Fruit fly (Drosophila melanogaster): ENCODE data around the gene GAPcenA.

Gene GAPcenA

dm6 chr3L:8383968-8384367 is 37.6 kb downstream of the GAPcenA start (continued):
- TF ChIP-seq vri (GFP tag; optimal IDR thresholded peaks at IDR 0.05) (no peak), CG3919 (GFP tag; optimal IDR thresholded peaks at IDR 0.05) (no peak), CG9139 (GFP tag; optimal IDR thresholded peaks at IDR 0.05) (no peak), fkh (GFP tag; optimal IDR thresholded peaks at IDR 0.05) (no peak), spab (GFP tag; optimal IDR thresholded peaks at IDR 0.05) (no peak), CG6276 (GFP tag; optimal IDR thresholded peaks at IDR 0.05) (peak; percentile 21), CG31627 (GFP tag; optimal IDR thresholded peaks at IDR 0.05) (no peak)

- peak; percentile 86 for TF ChIP-seq acj6 (GFP tag; optimal IDR thresholded peaks at IDR 0.05)
- TF ChIP-seq spab (GFP tag; optimal IDR thresholded peaks at IDR 0.05) = peak; percentile 74
- peak; percentile 86 for TF ChIP-seq achi (GFP tag; optimal IDR thresholded peaks at IDR 0.05)
- peak; percentile 81 for TF ChIP-seq Hr4 (GFP tag; optimal IDR thresholded peaks at IDR 0.05)
- TF ChIP-seq fkh (GFP tag; optimal IDR thresholded peaks at IDR 0.05) = no peak
- peak; percentile 82 for TF ChIP-seq CG8119 (GFP tag; IDR thresholded peaks at IDR 0.05)
- TF ChIP-seq Eip78C (GFP tag) = peak; percentile 97
- peak; percentile 78 for TF ChIP-seq fd59A (GFP tag; optimal IDR thresholded peaks at IDR 0.05)
- peak; percentile 79 for TF ChIP-seq CG3032 (tag; optimal IDR thresholded peaks at IDR 0.05)
- peak; percentile 62 for TF ChIP-seq Gug (GFP tag; IDR thresholded peaks at IDR 0.05)
- peak; percentile 70 for TF ChIP-seq cyc (GFP tag; optimal IDR thresholded peaks at IDR 0.05)
- TF ChIP-seq Hr38 (GFP tag; optimal IDR thresholded peaks at IDR 0.05) = no peak
- TF ChIP-seq Blimp-1 (GFP tag; optimal IDR thresholded peaks at IDR 0.05) = peak; percentile 48
- TF ChIP-seq CG6163 (GFP tag; IDR thresholded peaks at IDR 0.05) = peak; percentile 79
- TF ChIP-seq Sox14 (GFP tag; optimal IDR thresholded peaks at IDR 0.05) = peak; percentile 86
- peak; percentile 89 for TF ChIP-seq svp (GFP tag)
- TF ChIP-seq pdm3 (GFP tag; optimal IDR thresholded peaks at IDR 0.05) = peak; percentile 87
- peak; percentile 84 for TF ChIP-seq topi (GFP tag; optimal IDR thresholded peaks at IDR 0.05)
- TF ChIP-seq eg (GFP tag; IDR thresholded peaks at IDR 0.05) = peak; percentile 60
- TF ChIP-seq CG31627 (GFP tag; optimal IDR thresholded peaks at IDR 0.05) = peak; percentile 68
- peak; percentile 82 for TF ChIP-seq esn (GFP tag; optimal IDR thresholded peaks at IDR 0.05)
- peak; percentile 77 for TF ChIP-seq CG6276 (GFP tag; optimal IDR thresholded peaks at IDR 0.05)
- peak; percentile 88 for TF ChIP-seq CG3919 (GFP tag; optimal IDR thresholded peaks at IDR 0.05)
- peak; percentile 94 for TF ChIP-seq CG32006 (GFP tag; optimal IDR thresholded peaks at IDR 0.05)
- TF ChIP-seq CG7368 (GFP tag; optimal IDR thresholded peaks at IDR 0.05) = peak; percentile 78
- peak; percentile 85 for TF ChIP-seq CG6792 (GFP tag; optimal IDR thresholded peaks at IDR 0.05)
- TF ChIP-seq Ets96B (tag; optimal IDR thresholded peaks at IDR 0.05) = peak; percentile 68
- peak; percentile 54 for TF ChIP-seq dac (GFP tag; optimal IDR thresholded peaks at IDR 0.05)
- TF ChIP-seq CG1621 (tag; optimal IDR thresholded peaks at IDR 0.05) = peak; percentile 66
- TF ChIP-seq CG11902 (GFP tag; optimal IDR thresholded peaks at IDR 0.05) = peak; percentile 81
- TF ChIP-seq CG15336 (GFP tag; IDR thresholded peaks at IDR 0.05) = peak; percentile 85
- TF ChIP-seq CG11762 (GFP tag; optimal IDR thresholded peaks at IDR 0.05; ENCODE audit: insufficient read depth) = peak; percentile 85
- peak in 1 of 2 experiments; percentile 83 for TF ChIP-seq ss (GFP tag; optimal IDR thresholded peaks at IDR 0.05)
- peak; percentile 85 for TF ChIP-seq CG6808 (GFP tag; optimal IDR thresholded peaks at IDR 0.05)
- TF ChIP-seq Met (GFP tag; optimal IDR thresholded peaks at IDR 0.05) = peak; percentile 77
- TF ChIP-seq OdsH (GFP tag; optimal IDR thresholded peaks at IDR 0.05) = peak; percentile 86
- TF ChIP-seq lz (GFP tag; optimal IDR thresholded peaks at IDR 0.05) = peak; percentile 60
- peak; percentile 83 for TF ChIP-seq Sox102F (GFP tag; optimal IDR thresholded peaks at IDR 0.05)
- peak; percentile 57 for TF ChIP-seq fd85E (GFP tag; optimal IDR thresholded peaks at IDR 0.05)
- peak; percentile 20 for TF ChIP-seq vri (GFP tag; optimal IDR thresholded peaks at IDR 0.05)
- peak; percentile 69 for TF ChIP-seq CG8319 (GFP tag; optimal IDR thresholded peaks at IDR 0.05)
- TF ChIP-seq net (GFP tag; optimal IDR thresholded peaks at IDR 0.05) = peak; percentile 87
- TF ChIP-seq Hr39 (GFP tag; optimal IDR thresholded peaks at IDR 0.05) = peak; percentile 81
- TF ChIP-seq dsx (GFP tag; optimal IDR thresholded peaks at IDR 0.05; ENCODE audit: poor library complexity, severe bottlenecking) = peak; percentile 70
- peak; percentile 88 for TF ChIP-seq Eip75B (GFP tag; optimal IDR thresholded peaks at IDR 0.05)
- TF ChIP-seq CG10631 (GFP tag; optimal IDR thresholded peaks at IDR 0.05) = peak; percentile 83
- TF ChIP-seq CG10669 (GFP tag; optimal IDR thresholded peaks at IDR 0.05) = peak; percentile 84
- TF ChIP-seq Sox15 (GFP tag; optimal IDR thresholded peaks at IDR 0.05) = peak; percentile 78
Observed at dm6 chr3L:8385055-8385454, 38.7 kb downstream of the GAPcenA start.
